Worm (Caenorhabditis elegans) whole organism, midembryonic: Measurements from ENCODE around the gene svh-1.
A peak's percentile ranks its signal among the peaks of the same experiment; 100 is the strongest.

Experiments
- T22C8.4 ChIP-seq: fragments of 200-800 bp; sonication (Bioruptor generic); IDR thresholded peaks from 2 replicates; pipeline ENCODE4 v1.3.6; 2022; ENCODE audit warnings: missing genetic modification characterization, missing compliant biosample characterization
- cog-1 ChIP-seq: sonication (generic microtip); optimal IDR thresholded peaks from 2 replicates; lab custom pipeline; 2016; ENCODE audit warnings: missing genetic modification characterization, missing compliant biosample characterization
- flt-1 ChIP-seq: fragments of 200-800 bp; sonication (Bioruptor generic); IDR thresholded peaks from 2 replicates; pipeline ENCODE4 v1.3.6; 2022; ENCODE audit warnings: missing genetic modification characterization, missing compliant biosample characterization
- klf-2 ChIP-seq: fragments of 200-800 bp; sonication (Bioruptor generic); conservative IDR thresholded peaks from 2 replicates; pipeline ENCODE4 v1.3.6; 2022; ENCODE audit warnings: missing genetic modification reagents, missing genetic modification characterization, missing compliant biosample characterization
- med-1 ChIP-seq: sonication (generic microtip); optimal IDR thresholded peaks from 2 replicates; lab custom pipeline; 2017; ENCODE audit warnings: missing genetic modification characterization, mild to moderate bottlenecking, missing compliant biosample characterization, antibody characterized with exemption, missing genetic modification reagents; ENCODE audit not compliant: insufficient read depth
- ref-1 ChIP-seq: fragments of 200-800 bp; sonication (Bioruptor generic); conservative IDR thresholded peaks from 2 replicates; pipeline ENCODE4 v1.3.6; 2022; ENCODE audit warnings: missing genetic modification reagents, missing genetic modification characterization, missing compliant biosample characterization
- tab-1 ChIP-seq: fragments of 200-800 bp; sonication (Bioruptor generic); IDR thresholded peaks from 2 replicates; pipeline ENCODE4 v1.3.6; 2022; ENCODE audit warnings: missing genetic modification characterization, missing compliant biosample characterization
- ztf-23 ChIP-seq: fragments of 200-800 bp; sonication (Bioruptor generic); IDR thresholded peaks from 2 replicates; pipeline ENCODE4 v1.3.6; 2022; ENCODE audit warnings: missing genetic modification reagents, missing genetic modification characterization, missing compliant biosample characterization
- ztf-29 ChIP-seq: fragments of 200-800 bp; sonication (Bioruptor generic); IDR thresholded peaks from 2 replicates; pipeline ENCODE4 v1.3.6; 2022; ENCODE audit warnings: missing genetic modification reagents, missing genetic modification characterization, missing compliant biosample characterization

Gene svh-1

ce11 chrIV:8252856-8253255, 46.4 kb downstream of the svh-1 start:
- TF ChIP-seq klf-2 (peak; percentile 90), T22C8.4 (GFP tag; lab: Robert Waterston, UW) (peak; percentile 96), ref-1 (GFP tag; lab: Robert Waterston, UW) (peak; percentile 96), med-1 (GFP tag; lab: Kevin White, UChicago) (peak; percentile 76), ztf-29 (GFP tag; lab: Robert Waterston, UW) (peak; percentile 94), ztf-23 (GFP tag; lab: Robert Waterston, UW) (peak; percentile 95), flt-1 (GFP tag; lab: Robert Waterston, UW) (peak; percentile 98), tab-1 (peak; percentile 98), cog-1 (tag; lab: Kevin White, UChicago) (peak; percentile 96)

- TF ChIP-seq T22C8.4 (GFP tag; lab: Robert Waterston, UW) (no peak), klf-2 (no peak), med-1 (GFP tag; lab: Kevin White, UChicago) (no peak), flt-1 (GFP tag; lab: Robert Waterston, UW) (no peak)
Measured at ce11 chrIV:8254193-8254592, 47.8 kb downstream of the svh-1 start.

DNA sequence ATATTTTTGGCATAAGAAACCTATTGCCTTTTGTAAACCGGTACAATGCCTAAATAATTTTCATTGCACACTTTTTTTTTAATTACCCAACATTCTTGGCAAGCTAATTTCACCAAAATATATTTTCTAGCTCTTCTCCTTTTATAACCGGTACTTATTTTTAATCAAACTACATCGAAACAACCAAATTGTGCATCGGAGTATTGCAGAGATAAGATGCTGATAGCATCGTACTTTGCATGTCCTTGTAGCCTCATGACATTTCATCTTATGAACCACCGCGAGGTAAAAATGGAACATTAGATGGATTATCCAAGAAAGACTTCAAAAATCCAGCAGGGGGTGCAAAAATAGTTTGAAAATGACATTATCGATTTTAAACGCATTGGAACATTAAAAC, 48.8 kb downstream of the svh-1 start:
- TF ChIP-seq med-1 (GFP tag; lab: Kevin White, UChicago) (no peak), ref-1 (GFP tag; lab: Robert Waterston, UW) (no peak), tab-1 (no peak), cog-1 (tag; lab: Kevin White, UChicago) (no peak), ztf-29 (GFP tag; lab: Robert Waterston, UW) (no peak), flt-1 (GFP tag; lab: Robert Waterston, UW) (no peak), T22C8.4 (GFP tag; lab: Robert Waterston, UW) (no peak), klf-2 (no peak), ztf-23 (GFP tag; lab: Robert Waterston, UW) (no peak)

- TF ChIP-seq T22C8.4 (GFP tag; lab: Robert Waterston, UW) = no peak
- TF ChIP-seq tab-1 = no peak
- no peak for TF ChIP-seq ref-1 (GFP tag; lab: Robert Waterston, UW)
- no peak for TF ChIP-seq med-1 (GFP tag; lab: Kevin White, UChicago)
- TF ChIP-seq flt-1 (GFP tag; lab: Robert Waterston, UW) = no peak
- TF ChIP-seq ztf-29 (GFP tag; lab: Robert Waterston, UW) = no peak
- TF ChIP-seq cog-1 (tag; lab: Kevin White, UChicago) = no peak
- TF ChIP-seq ztf-23 (GFP tag; lab: Robert Waterston, UW) = no peak
Measured at ce11 chrIV:8259904-8260303, 53.5 kb downstream of the svh-1 start, which contains the start of gene K07H8.7. Gene K07H8.7, minus strand, starts transcription at chrIV:8260004.

DNA sequence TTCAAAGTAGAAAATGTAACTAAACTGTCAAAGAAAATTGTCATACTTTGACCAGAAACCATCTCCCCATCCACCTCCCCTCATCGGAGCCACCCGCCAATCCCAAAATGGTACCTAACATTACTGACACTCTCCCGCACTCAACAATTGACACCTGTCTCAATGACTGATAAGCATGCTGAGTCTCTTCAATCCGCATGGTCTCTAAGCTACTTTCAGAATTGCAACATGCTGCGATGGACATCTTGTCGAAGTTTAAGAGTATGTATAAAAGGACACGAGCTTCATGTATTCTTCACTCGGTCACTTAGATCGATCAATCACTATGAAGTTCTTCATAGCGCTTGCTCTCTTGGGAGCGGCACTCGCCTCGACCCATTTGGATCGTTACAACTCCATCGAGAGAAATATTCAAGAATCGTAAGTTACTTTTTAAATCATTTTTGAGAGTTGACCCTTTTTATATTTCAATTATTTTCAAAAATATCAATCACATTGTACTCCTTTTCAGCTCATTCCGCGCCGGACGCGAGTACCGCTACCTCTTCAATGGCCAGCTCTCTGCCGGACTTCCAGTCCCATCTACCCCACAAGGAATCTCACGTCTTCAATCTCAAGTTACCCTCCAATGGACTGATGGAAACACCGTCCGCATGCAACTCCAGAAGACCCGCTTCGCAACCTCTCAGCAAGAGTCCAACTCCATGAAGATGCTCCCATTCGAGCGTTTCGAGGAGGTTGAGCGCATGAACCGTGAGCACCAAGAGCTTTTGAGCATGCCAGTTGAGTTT, 54.6 kb downstream of the svh-1 start, which contains the start of gene vit-6:
Gene vit-6, plus strand, starts transcription at position 310 of the 791 bp plus-strand sequence.
- TF ChIP-seq ref-1 (GFP tag; lab: Robert Waterston, UW) = no peak

DNA sequence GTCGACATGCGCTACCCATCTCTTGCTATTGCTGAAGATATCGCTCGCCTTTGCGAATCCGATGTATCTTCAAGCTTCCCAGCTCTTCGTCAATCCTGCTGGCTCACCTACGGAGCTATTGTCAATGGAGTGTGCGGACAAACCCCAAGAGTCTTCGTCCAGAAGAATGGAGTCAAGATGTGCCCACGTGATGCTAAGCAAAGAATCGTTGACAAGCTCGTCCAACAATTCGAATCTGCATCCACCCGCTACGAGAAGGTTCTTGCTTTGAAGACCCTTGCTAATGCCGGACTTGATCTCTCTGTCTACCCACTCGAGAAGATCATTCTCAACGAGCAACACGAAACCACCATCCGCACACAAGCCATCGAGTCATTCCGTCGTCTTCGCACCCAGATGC, 56.3 kb downstream of the svh-1 start:
- no peak for TF ChIP-seq med-1 (GFP tag; lab: Kevin White, UChicago)
- TF ChIP-seq flt-1 (GFP tag; lab: Robert Waterston, UW) = no peak
- TF ChIP-seq ref-1 (GFP tag; lab: Robert Waterston, UW) = no peak
- no peak for TF ChIP-seq ztf-29 (GFP tag; lab: Robert Waterston, UW)
- TF ChIP-seq cog-1 (tag; lab: Kevin White, UChicago) = no peak
- no peak for TF ChIP-seq tab-1
- TF ChIP-seq ztf-23 (GFP tag; lab: Robert Waterston, UW) = no peak
- TF ChIP-seq T22C8.4 (GFP tag; lab: Robert Waterston, UW) = no peak
- no peak for TF ChIP-seq klf-2
